Fruit fly (Drosophila melanogaster) whole organism, prepupa: ENCODE results near the gene Dad1.

Source experiments
- Blimp-1 ChIP-seq: fragments of 200-800 bp; sonication (Bioruptor generic); optimal IDR thresholded peaks from 3 replicates; lab custom pipeline; 2017; ENCODE audit warnings: missing biosample characterization, missing genetic modification characterization, mild to moderate bottlenecking, moderate library complexity, missing genetic modification reagents
- CG10631 ChIP-seq: fragments of 200-800 bp; sonication (Bioruptor generic); optimal IDR thresholded peaks from 2 replicates; lab custom pipeline; 2016; ENCODE audit warnings: missing biosample characterization, missing genetic modification characterization
- CG11294 ChIP-seq: fragments of 200-800 bp; sonication (Bioruptor generic); IDR thresholded peaks from 2 replicates; pipeline ENCODE4 v1.3.6; 2022; ENCODE audit warnings: missing biosample characterization, missing genetic modification characterization
- CG15336 ChIP-seq: fragments of 200-800 bp; sonication (Bioruptor generic); IDR thresholded peaks from 2 replicates; pipeline ENCODE4 v1.3.6; 2022; ENCODE audit warnings: missing biosample characterization, missing genetic modification characterization
- CG1621 ChIP-seq: fragments of 200-800 bp; sonication (Bioruptor generic); optimal IDR thresholded peaks from 3 replicates; lab custom pipeline; 2018; ENCODE audit warnings: missing biosample characterization, mild to moderate bottlenecking, missing genetic modification characterization
- CG16779 ChIP-seq: fragments of 200-800 bp; sonication (Bioruptor generic); optimal IDR thresholded peaks from 3 replicates; lab custom pipeline; 2017; ENCODE audit warnings: missing biosample characterization, mild to moderate bottlenecking, missing genetic modification characterization
- CG3032 ChIP-seq: fragments of 200-800 bp; optimal IDR thresholded peaks from 2 replicates; lab custom pipeline; 2019; ENCODE audit warnings: missing biosample characterization, mild to moderate bottlenecking, missing genetic modification characterization, moderate library complexity
- CG31627 ChIP-seq: fragments of 200-800 bp; sonication (Bioruptor generic); optimal IDR thresholded peaks from 3 replicates; lab custom pipeline; 2016; ENCODE audit warnings: missing biosample characterization, missing genetic modification characterization
- CG3919 ChIP-seq: fragments of 200-800 bp; sonication (Bioruptor generic); optimal IDR thresholded peaks from 3 replicates; lab custom pipeline; 2016; ENCODE audit warnings: missing biosample characterization, missing genetic modification characterization
- CG4318 ChIP-seq: fragments of 200-800 bp; sonication (Bioruptor generic); optimal IDR thresholded peaks from 3 replicates; lab custom pipeline; 2017; ENCODE audit warnings: missing biosample characterization, mild to moderate bottlenecking, missing genetic modification characterization
- CG6163 ChIP-seq: fragments of 200-800 bp; sonication (Bioruptor generic); IDR thresholded peaks from 3 replicates; pipeline ENCODE4 v1.3.6; 2022; ENCODE audit warnings: missing biosample characterization, missing genetic modification characterization
- CG6276 ChIP-seq: fragments of 200-800 bp; sonication (Bioruptor generic); optimal IDR thresholded peaks from 2 replicates; lab custom pipeline; 2017; ENCODE audit warnings: missing biosample characterization, mild to moderate bottlenecking, missing genetic modification characterization
- CG6854 ChIP-seq: fragments of 200-800 bp; sonication (Bioruptor generic); optimal IDR thresholded peaks from 2 replicates; lab custom pipeline; 2017; ENCODE audit warnings: missing biosample characterization, mild to moderate bottlenecking, missing genetic modification characterization
- CG7368 ChIP-seq: fragments of 200-800 bp; sonication (Bioruptor generic); optimal IDR thresholded peaks from 3 replicates; lab custom pipeline; 2016; ENCODE audit warnings: missing biosample characterization, missing genetic modification characterization
- CG8632 ChIP-seq: fragments of 200-800 bp; sonication (Bioruptor generic); optimal IDR thresholded peaks from 3 replicates; lab custom pipeline; 2016; ENCODE audit warnings: missing biosample characterization, missing genetic modification characterization
- Eip93F ChIP-seq: fragments of 200-800 bp; sonication (Bioruptor generic); optimal IDR thresholded peaks from 2 replicates; lab custom pipeline; 2016; ENCODE audit warnings: missing biosample characterization, mild to moderate bottlenecking, missing genetic modification characterization
- Ets21C ChIP-seq: fragments of 200-800 bp; sonication (Bioruptor generic); optimal IDR thresholded peaks from 3 replicates; lab custom pipeline; 2016; ENCODE audit warnings: missing biosample characterization, missing genetic modification characterization
- Ets96B ChIP-seq: fragments of 200-800 bp; optimal IDR thresholded peaks from 2 replicates; lab custom pipeline; 2019; ENCODE audit warnings: missing biosample characterization, mild to moderate bottlenecking, missing genetic modification characterization, moderate library complexity
- Hr38 ChIP-seq: sonication (Bioruptor generic); optimal IDR thresholded peaks from 2 replicates; lab custom pipeline; 2016; ENCODE audit warnings: missing biosample characterization, missing genetic modification characterization
- Hr39 ChIP-seq: fragments of 200-800 bp; sonication (Bioruptor generic); optimal IDR thresholded peaks from 2 replicates; lab custom pipeline; 2016; ENCODE audit warnings: missing biosample characterization, missing genetic modification characterization
- Hr4 ChIP-seq: fragments of 200-800 bp; sonication (Bioruptor generic); optimal IDR thresholded peaks from 3 replicates; lab custom pipeline; 2016; ENCODE audit warnings: missing biosample characterization, missing genetic modification characterization
- Met ChIP-seq: fragments of 200-800 bp; sonication (Bioruptor generic); optimal IDR thresholded peaks from 3 replicates; lab custom pipeline; 2016; ENCODE audit warnings: missing biosample characterization, missing genetic modification characterization
- OdsH ChIP-seq: fragments of 200-800 bp; sonication (Bioruptor generic); optimal IDR thresholded peaks from 3 replicates; lab custom pipeline; 2016; ENCODE audit warnings: missing biosample characterization, missing genetic modification characterization
- Smox ChIP-seq: fragments of 200-800 bp; sonication (Bioruptor generic); optimal IDR thresholded peaks from 3 replicates; lab custom pipeline; 2016; ENCODE audit warnings: missing biosample characterization, missing genetic modification characterization
- Sox14 ChIP-seq: fragments of 200-800 bp; sonication (Bioruptor generic); optimal IDR thresholded peaks from 3 replicates; lab custom pipeline; 2016; ENCODE audit warnings: missing biosample characterization, missing genetic modification characterization
- acj6 ChIP-seq: fragments of 200-800 bp; sonication (Bioruptor generic); optimal IDR thresholded peaks from 3 replicates; lab custom pipeline; 2016; ENCODE audit warnings: missing biosample characterization, missing genetic modification characterization
- dac ChIP-seq: fragments of 200-800 bp; sonication (Bioruptor generic); optimal IDR thresholded peaks from 2 replicates; lab custom pipeline; 2017; ENCODE audit warnings: missing biosample characterization, mild to moderate bottlenecking, missing genetic modification characterization
- eg ChIP-seq: fragments of 200-800 bp; sonication (Bioruptor generic); IDR thresholded peaks from 3 replicates; pipeline ENCODE4 v1.3.6; 2022; ENCODE audit warnings: missing biosample characterization, missing genetic modification characterization
- esn ChIP-seq: fragments of 200-800 bp; sonication (Bioruptor generic); optimal IDR thresholded peaks from 2 replicates; lab custom pipeline; 2016; ENCODE audit warnings: missing biosample characterization, mild to moderate bottlenecking, missing genetic modification characterization, moderate library complexity
- fd59A ChIP-seq: fragments of 200-800 bp; sonication (Bioruptor generic); optimal IDR thresholded peaks from 2 replicates; lab custom pipeline; 2017; ENCODE audit warnings: missing biosample characterization, mild to moderate bottlenecking, missing genetic modification characterization, missing genetic modification reagents
- fd85E ChIP-seq: fragments of 200-800 bp; sonication (Bioruptor generic); optimal IDR thresholded peaks from 3 replicates; lab custom pipeline; 2016; ENCODE audit warnings: missing biosample characterization, missing genetic modification characterization
- lz ChIP-seq: fragments of 200-800 bp; sonication (Bioruptor generic); optimal IDR thresholded peaks from 3 replicates; lab custom pipeline; 2016; ENCODE audit warnings: missing biosample characterization, missing genetic modification characterization
- net ChIP-seq: fragments of 200-800 bp; sonication (Bioruptor generic); optimal IDR thresholded peaks from 3 replicates; lab custom pipeline; 2016; ENCODE audit warnings: missing biosample characterization, missing genetic modification characterization
- spab ChIP-seq: fragments of 200-800 bp; sonication (Bioruptor generic); optimal IDR thresholded peaks from 2 replicates; lab custom pipeline; 2017; ENCODE audit warnings: missing biosample characterization, mild to moderate bottlenecking, missing genetic modification characterization, missing genetic modification reagents
- svp ChIP-seq: fragments of 200-800 bp; sonication (Bioruptor generic); peaks from one replicate; lab custom pipeline; 2016; ENCODE audit warnings: missing biosample characterization, missing genetic modification characterization
- topi ChIP-seq: fragments of 200-800 bp; sonication (Bioruptor generic); optimal IDR thresholded peaks from 3 replicates; lab custom pipeline; 2016; ENCODE audit warnings: missing biosample characterization, missing genetic modification characterization
- vri ChIP-seq: fragments of 200-800 bp; sonication (Bioruptor generic); optimal IDR thresholded peaks from 3 replicates; lab custom pipeline; 2016; ENCODE audit warnings: missing biosample characterization, mild to moderate bottlenecking, missing genetic modification characterization

Dad1 gene

dm6 chr2L:8361204-8361952 lies 22.6 kb downstream of the Dad1 start (continued):
- TF ChIP-seq Ets21C (GFP tag; lab: Kevin White, UChicago) (peak; percentile 40), Hr4 (GFP tag; lab: Kevin White, UChicago) (peak; percentile 80), Sox14 (GFP tag; lab: Kevin White, UChicago) (peak; percentile 50), CG16779 (no peak), CG15336 (peak; percentile 63), Hr39 (GFP tag; lab: Kevin White, UChicago) (peak; percentile 68), lz (GFP tag; lab: Kevin White, UChicago) (peak; percentile 46), esn (GFP tag; lab: Kevin White, UChicago) (peak; percentile 75), net (GFP tag; lab: Kevin White, UChicago) (peak; percentile 47), CG6163 (GFP tag; lab: Robert Waterston, UW) (peak; percentile 39; the same call in 1 of the 3 replicates), svp (GFP tag; lab: Kevin White, UChicago) (peak; percentile 85), acj6 (GFP tag; lab: Kevin White, UChicago) (peak; percentile 67), spab (GFP tag; lab: Kevin White, UChicago) (peak; percentile 46), fd59A (GFP tag; lab: Kevin White, UChicago) (peak; percentile 57), CG4318 (GFP tag; lab: Kevin White, UChicago) (peak; percentile 5), CG6276 (GFP tag; lab: Kevin White, UChicago) (peak; percentile 52), Ets96B (tag; lab: Kevin White, UChicago) (peak; percentile 17), CG11294 (GFP tag; lab: Robert Waterston, UW) (peak; percentile 27; the same call in 1 of the 2 replicates), CG3919 (no peak), CG8632 (GFP tag; lab: Kevin White, UChicago) (peak; percentile 47), CG31627 (GFP tag; lab: Kevin White, UChicago) (peak; percentile 69), CG10631 (peak; percentile 42), eg (GFP tag; lab: Robert Waterston, UW) (peak; percentile 43; the same call in 2 of the 3 replicates), CG1621 (tag; lab: Kevin White, UChicago) (no peak), Blimp-1 (peak; percentile 41), dac (GFP tag; lab: Kevin White, UChicago) (no peak), Hr38 (GFP tag; lab: Kevin White, UChicago) (no peak), OdsH (peak; percentile 69), CG6854 (GFP tag; lab: Kevin White, UChicago) (peak; percentile 5), CG7368 (no peak), topi (GFP tag; lab: Kevin White, UChicago) (peak; percentile 42), Met (GFP tag; lab: Kevin White, UChicago) (peak; percentile 77), Eip93F (no peak)

dm6 chr2L:8355419-8355818 lies 28.5 kb downstream of the Dad1 start:
- TF ChIP-seq CG6163 (GFP tag; lab: Robert Waterston, UW) (no peak), Ets96B (tag; lab: Kevin White, UChicago) (no peak), Eip93F (no peak), Smox (no peak), CG3032 (tag; lab: Kevin White, UChicago) (no peak), Hr4 (GFP tag; lab: Kevin White, UChicago) (no peak)

- TF ChIP-seq fd85E = no peak
- peak; percentile 50 for TF ChIP-seq vri (GFP tag; lab: Kevin White, UChicago)
Measured at dm6 chr2L:8351864-8352263, 32.1 kb downstream of the Dad1 start, which contains the start of gene Mur29B. Mur29B (plus strand) TSS chr2L:8352187.
